Worm (Caenorhabditis elegans) whole organism, L4/young adult: ENCODE measurements around the gene D1086.1.

Source experiments
- W03F9.2 ChIP-seq: fragments of 150-350 bp; optimal IDR thresholded peaks from 2 replicates; lab custom pipeline; 2014; ENCODE audit warnings: missing biosample characterization, missing genetic modification characterization
- dao-5 ChIP-seq: sonication (generic microtip); optimal IDR thresholded peaks from 2 replicates; lab custom pipeline; 2016; ENCODE audit warnings: missing genotype, missing genetic modification characterization, moderate library complexity, missing compliant biosample characterization
- him-1 ChIP-seq: sonication (generic microtip); optimal IDR thresholded peaks from 2 replicates; lab custom pipeline; 2016; ENCODE audit warnings: missing genotype, missing genetic modification reagents, missing genetic modification characterization, missing compliant biosample characterization

The D1086.1 gene

DNA sequence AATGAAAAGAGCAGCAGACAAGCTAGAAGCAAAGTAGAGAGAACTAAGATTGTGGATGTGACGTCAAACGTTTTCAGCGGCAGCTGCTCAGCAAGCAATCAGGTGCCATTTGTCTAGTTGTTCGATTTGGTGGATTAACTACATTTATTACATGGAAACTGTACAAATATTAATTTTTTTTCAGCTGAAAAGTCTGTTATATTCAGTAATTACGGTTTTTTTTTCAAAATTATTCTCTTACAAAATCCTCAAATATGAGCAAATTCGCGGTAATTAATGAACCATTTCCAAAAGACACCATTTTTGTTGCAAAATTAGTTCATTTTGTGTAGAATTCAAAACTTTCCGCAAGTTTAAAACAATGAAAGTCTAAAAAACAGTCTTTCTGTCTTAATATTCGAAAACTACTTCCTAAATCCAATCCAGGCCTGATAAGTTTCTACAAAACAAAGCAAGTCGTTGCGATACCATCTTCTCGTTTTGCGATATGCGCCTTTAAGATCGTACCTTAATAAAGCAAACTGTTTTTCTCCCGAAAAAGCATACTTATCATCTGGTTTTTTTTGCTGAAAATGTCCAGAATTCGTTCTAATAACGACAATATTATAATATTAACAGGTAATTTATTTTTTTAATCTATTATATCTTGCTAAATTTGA, 8.2 kb upstream of the D1086.1 start, which contains the start of the genes D1086.5 and him-5:
D1086.5 (minus strand) TSS at position 51 of the 659 bp plus-strand sequence.
him-5 (plus strand) TSS at position 118 of the 659 bp plus-strand sequence.
- TF ChIP-seq him-1 (no peak), dao-5 (tag; lab: Kevin White, UChicago) (no peak), W03F9.2 (tag; lab: Kevin White, UChicago) (no peak)

DNA sequence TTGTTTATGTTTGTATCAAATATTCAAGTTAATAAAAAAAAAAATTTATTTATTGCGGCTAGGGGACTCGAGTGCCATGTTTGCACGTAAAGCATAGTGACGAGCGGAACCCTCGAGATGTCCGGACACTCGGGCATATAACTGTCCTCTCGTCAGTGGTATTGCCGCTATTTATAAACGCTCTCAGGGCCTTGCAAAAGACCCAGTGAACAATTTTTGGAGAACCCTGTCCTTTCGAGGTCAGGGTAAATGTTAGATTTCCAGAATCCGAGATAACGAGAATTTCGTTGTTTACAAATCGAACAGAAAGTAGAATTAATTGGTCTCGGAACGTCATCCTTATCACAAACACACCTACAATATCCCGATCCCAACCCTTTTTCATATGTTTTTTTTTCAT, 6.3 kb upstream of the D1086.1 start, which contains the start of gene D1086.3:
D1086.3 (plus strand) TSS at position 390 of the 400 bp plus-strand sequence.
- TF ChIP-seq W03F9.2 (tag; lab: Kevin White, UChicago): no peak
- no peak for TF ChIP-seq dao-5 (tag; lab: Kevin White, UChicago)

DNA sequence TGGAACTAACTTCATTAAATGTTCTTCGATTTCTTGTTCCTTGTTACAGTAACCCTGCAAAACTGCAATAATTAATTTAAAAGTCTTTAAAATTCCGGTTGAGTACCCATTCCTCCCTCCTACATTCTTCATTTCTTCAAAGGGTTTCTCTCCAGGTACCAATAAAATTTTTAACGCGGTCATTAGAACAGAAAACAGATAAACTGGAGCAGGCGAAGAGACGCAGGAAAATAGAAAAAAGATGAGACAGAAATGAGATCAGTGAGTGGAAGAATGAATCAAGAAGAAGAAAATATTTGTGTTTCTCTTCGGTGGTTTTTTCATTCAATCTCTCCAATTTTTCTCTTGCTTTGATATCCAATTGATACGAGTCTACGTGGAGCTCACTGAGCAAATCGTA, 4.9 kb upstream of the D1086.1 start, which contains the start of gene D1086.8:
D1086.8 (plus strand) TSS at position 301 of the 400 bp plus-strand sequence.
- TF ChIP-seq dao-5 (tag; lab: Kevin White, UChicago) (no peak), him-1 (no peak), W03F9.2 (tag; lab: Kevin White, UChicago) (no peak)

DNA sequence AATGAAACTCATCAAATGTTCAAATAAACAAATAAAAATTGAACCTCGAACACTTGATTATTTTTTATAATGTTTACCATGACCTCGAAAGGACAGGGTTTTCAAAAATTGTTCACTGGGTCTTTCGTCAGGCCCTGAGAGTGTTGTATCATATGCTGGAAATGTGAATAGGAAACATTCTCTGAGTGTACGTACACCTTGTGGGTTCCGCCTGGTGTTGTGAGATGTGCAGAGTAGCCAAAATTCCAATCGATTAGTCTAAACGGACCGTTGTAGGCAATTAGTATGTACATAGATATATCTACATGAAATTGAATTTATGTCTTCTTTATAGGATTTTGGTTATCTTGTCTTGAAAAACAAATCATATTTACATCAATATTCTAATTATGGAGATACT, 4.1 kb upstream of the D1086.1 start:
- TF ChIP-seq dao-5 (tag; lab: Kevin White, UChicago) (no peak), W03F9.2 (tag; lab: Kevin White, UChicago) (no peak), him-1 (no peak)

DNA sequence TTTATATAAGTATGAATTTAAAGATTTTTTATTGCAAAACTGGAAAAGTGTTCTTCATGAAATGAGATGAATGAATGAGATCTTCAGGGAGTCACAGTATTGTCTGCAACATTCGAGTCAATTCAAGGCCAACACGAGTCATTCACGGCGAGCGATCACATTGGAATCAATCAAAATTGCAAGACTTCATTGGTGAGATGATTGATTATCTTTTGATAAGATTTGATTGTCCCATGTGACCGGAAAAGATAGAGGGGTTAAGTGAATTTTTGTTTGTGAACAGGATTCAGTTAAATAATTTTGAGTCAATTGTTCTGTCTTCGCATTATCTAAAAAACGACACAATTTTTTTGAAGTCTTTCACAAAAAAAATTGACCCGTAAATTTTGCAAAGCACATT, 3.7 kb upstream of the D1086.1 start:
- TF ChIP-seq dao-5 (tag; lab: Kevin White, UChicago) (no peak), W03F9.2 (tag; lab: Kevin White, UChicago) (no peak), him-1 (no peak)

DNA sequence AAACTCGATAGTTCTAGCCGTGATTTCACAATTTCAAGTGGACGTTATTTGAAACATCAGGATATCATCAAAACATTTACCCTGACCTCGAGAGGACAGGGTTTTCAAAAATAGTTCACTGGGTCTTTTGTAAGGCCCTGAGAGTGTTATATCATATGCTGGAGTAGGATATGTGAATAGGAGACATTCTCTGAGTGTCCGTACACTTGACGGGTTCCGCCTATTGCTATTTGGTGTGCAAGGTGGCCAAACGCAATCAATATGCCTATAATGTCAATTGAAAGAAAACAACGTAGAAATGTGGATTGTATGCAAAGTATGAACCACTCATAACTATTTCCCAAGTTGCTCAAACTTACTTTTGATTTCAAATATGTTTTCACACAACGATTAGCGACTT, 1.3 kb upstream of the D1086.1 start:
- TF ChIP-seq dao-5 (tag; lab: Kevin White, UChicago) (no peak), W03F9.2 (tag; lab: Kevin White, UChicago) (no peak), him-1 (no peak)

DNA sequence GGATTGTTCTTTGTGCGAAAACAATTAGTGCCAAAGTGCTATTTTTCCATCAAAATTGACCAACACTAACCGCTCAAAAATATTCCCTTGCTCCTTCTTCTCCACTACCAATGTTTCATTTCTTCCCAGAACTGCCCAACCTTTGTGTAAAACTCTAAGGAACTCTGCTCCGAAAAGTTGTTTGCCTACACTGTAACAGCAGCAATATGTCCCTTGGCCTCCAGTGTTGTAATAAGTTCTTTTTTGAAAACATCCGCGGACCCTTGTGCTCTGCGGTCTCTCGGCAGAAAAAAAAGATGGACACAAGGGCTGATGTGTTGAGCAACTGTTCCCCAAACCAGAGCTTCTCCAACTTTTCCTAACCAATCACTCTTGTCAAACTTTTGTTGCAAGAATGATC, 2.2 kb downstream of the D1086.1 start, which contains the start of gene D1086.12:
D1086.12 (plus strand) TSS at position 301 of the 400 bp plus-strand sequence.
- TF ChIP-seq dao-5 (tag; lab: Kevin White, UChicago) (no peak), him-1 (no peak), W03F9.2 (tag; lab: Kevin White, UChicago) (no peak)

DNA sequence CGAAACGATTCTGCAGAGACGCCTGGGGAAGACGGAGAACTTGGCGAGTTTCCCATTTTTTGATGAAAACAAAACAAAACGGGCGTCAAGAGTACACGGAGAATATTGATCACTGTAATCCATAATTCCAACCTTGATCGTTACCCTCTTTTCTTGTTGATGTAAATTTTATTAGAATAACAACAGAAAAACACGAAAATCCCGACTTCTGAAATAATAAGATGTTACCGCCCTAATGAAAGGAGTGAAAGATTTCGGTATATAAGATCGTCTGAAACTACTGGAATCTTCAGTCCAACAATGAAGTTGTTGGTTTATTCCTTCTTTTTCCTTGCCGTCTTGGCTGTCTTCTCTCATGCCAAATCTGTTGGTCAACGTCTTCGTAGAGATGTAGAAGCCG, 5.3 kb downstream of the D1086.1 start, which contains the start of gene D1086.9:
D1086.9 (plus strand) TSS at position 301 of the 400 bp plus-strand sequence.
- TF ChIP-seq dao-5 (tag; lab: Kevin White, UChicago): no peak
- TF ChIP-seq W03F9.2 (tag; lab: Kevin White, UChicago): no peak
- TF ChIP-seq him-1: no peak

DNA sequence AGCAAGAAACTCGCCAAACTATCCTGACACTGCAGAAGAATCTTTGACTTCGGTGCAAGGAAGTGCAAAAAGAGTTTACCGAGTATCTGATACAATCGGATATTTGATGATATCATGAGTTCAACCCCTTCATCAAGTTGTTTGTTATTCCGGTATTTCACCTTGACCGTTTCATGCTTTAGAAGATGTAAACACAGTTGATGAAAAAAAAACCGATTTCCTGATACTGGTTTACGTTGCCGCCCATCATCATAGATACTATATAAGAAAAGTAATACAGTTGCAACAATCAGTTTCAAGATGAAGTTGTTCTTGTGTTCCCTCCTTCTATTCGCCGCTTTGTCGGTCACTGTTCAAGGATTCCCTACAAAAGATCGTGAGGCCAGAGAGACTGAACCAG, 8.9 kb downstream of the D1086.1 start, which contains the start of gene H39E23.3:
H39E23.3 (plus strand) TSS at position 301 of the 400 bp plus-strand sequence.
- no peak for TF ChIP-seq him-1
- TF ChIP-seq W03F9.2 (tag; lab: Kevin White, UChicago): no peak
- TF ChIP-seq dao-5 (tag; lab: Kevin White, UChicago): no peak

DNA sequence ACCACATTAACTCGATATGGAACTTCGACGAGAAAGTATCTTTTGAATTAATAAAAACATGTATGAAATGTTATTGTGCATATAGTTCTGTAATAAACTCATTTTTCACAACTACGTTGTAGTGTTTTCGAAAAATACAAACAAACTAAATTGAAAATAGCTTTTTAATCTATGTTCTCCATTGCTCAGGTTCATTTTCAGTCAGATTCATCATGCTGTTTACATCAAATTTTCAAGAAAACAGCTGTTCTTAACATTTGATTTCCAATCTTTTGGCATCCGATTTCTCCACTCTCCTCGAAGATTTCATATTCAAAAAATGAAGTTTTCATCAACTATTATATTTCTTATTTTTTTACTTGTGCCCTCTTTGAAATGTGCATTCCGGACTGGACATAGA, 11.4 kb downstream of the D1086.1 start, which contains the start of gene H39E23.2:
H39E23.2 (plus strand) TSS at position 301 of the 400 bp plus-strand sequence.
- TF ChIP-seq him-1 (no peak), W03F9.2 (tag; lab: Kevin White, UChicago) (no peak), dao-5 (tag; lab: Kevin White, UChicago) (no peak)

DNA sequence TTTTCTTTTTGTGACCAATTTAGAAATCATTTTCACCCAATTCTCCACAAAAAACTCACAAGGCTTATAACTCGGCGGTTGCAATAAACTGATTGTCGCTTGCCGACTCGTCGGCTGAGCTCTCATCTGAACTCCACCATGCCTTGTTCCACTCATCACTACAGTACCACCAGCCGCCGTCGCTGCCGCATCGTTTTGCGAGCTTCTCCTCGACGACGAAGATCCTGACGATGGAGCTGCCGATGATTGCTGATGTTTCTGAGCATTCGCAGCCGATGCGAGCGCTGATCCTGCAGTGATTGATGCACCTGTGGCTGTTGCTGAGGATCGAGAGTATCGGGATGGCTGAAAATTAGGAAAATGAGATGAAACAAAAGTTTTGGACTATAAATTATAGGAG, 22.0 kb downstream of the D1086.1 start:
- TF ChIP-seq W03F9.2 (tag; lab: Kevin White, UChicago) (no peak), him-1 (no peak), dao-5 (tag; lab: Kevin White, UChicago) (no peak)

DNA sequence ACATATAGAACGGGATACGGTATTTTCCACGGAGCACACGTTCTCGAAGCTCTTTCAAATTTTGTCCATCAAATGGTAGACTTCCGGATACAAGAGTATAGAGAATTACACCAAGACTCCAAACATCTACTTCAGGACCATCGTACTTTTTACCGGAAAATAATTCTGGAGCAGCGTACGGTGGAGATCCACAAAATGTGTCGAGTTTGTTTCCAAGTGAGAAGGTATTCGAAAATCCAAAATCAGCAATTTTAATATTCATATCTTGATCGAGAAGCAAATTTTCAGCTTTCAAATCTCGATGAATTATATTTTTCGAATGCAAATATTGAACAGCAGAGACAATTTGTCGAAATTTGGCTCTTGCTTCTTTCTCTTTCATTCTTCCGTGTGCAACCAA, 24.5 kb downstream of the D1086.1 start:
- no peak for TF ChIP-seq dao-5 (tag; lab: Kevin White, UChicago)
- TF ChIP-seq him-1: no peak
- TF ChIP-seq W03F9.2 (tag; lab: Kevin White, UChicago): no peak

DNA sequence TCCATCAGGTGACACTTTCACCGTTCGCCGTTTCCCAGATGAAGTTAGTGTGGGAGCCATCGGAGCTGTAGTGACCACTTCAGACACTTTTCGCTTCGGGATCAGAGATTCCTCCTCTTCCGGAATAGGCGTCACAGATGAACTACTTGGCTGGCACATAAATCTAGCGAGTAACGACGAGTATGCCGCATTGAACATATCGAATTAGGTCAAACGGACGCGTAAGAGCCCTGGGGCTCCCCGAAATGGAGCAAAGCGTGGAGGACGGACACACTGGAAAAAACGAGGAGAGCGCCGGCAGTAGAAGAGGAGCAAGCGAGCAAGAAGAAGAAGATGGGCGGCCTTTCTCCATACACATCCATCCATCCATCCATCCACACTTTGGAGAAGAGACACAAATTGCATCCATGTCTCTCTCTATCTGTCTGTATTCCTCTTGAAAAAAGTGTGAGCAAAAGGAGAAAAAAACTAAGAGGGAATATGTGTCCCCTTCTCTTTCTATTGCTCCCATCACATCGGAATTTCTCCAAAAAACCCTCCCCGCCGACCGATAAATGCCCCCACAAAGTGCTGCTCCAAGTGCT, 27.8 kb downstream of the D1086.1 start:
- TF ChIP-seq dao-5 (tag; lab: Kevin White, UChicago) (no peak), W03F9.2 (tag; lab: Kevin White, UChicago) (no peak), him-1 (no peak)

DNA sequence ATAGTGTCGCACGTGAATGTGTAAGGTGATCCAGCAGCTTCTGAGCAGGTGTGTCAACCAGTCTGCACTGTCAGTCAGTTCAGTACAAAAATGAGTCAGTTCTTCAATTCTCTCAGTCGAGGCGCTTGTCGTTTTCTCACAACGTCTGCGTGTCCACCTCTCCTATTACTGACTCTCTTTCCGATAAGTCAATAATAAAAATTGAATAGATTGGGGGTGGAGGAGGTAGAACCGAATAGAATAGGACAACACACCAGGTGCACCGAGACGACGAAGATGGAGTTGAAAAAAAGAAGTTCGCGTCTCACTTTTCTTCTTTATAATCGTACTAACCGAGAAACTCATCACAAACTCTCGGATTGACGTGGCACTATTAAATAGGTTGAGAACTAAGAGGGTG, 29.2 kb downstream of the D1086.1 start:
- no peak for TF ChIP-seq W03F9.2 (tag; lab: Kevin White, UChicago)
